Worm (Caenorhabditis elegans): ENCODE measurements around the gene F58B4.3.

DNA sequence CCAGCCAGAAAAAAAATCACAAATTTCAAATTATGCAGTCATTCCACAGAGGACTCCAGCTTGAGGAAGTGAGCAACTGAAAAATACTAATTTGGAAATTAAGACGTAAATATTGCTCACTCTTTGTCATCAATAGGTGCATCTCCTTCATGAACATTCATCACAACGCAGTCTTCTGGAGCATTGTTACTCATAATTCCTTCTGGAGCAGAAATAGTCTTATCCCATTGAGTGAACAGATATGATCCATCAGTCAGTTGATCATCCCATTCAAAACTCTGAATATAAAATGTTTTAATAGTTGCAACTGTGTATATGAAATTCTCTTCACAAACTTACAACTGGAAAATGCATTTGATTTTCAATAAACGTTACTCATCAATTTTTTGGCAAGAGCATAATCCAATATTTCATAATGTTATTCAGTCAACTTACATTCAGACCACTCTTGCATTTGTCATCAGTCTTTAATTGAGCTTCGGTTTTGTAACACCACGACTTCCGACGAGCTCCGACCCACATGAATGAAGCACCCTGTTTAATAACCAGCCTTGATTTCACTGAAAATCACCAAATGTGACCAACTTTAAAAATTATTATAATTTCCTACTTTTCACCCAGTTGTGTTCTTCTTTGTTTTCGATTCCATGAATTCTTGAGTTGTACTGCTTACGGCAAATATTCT, 24.0 kb downstream of the F58B4.3 start:
- TF ChIP-seq nhr-12 (tag; optimal IDR thresholded peaks at IDR 0.05) (no peak), pha-4 (tag; optimal IDR thresholded peaks at IDR 0.05) (no peak), nhr-2 (tag; optimal IDR thresholded peaks at IDR 0.05) (no peak), tbx-8 (GFP tag; optimal IDR thresholded peaks at IDR 0.05) (no peak), elt-3 (tag; optimal IDR thresholded peaks at IDR 0.05) (no peak), unc-62 (GFP tag; optimal IDR thresholded peaks at IDR 0.05) (no peak), nhr-28 (tag; optimal IDR thresholded peaks at IDR 0.05) (no peak), lsy-2 (tag; optimal IDR thresholded peaks at IDR 0.05) (no peak), mep-1 (tag; optimal IDR thresholded peaks at IDR 0.05) (no peak)
